Fruit fly (Drosophila melanogaster) whole organism, prepupa: ENCODE data around the gene CG44006.

Experiments used
- CG3032 ChIP-seq: fragments of 200-800 bp; optimal IDR thresholded peaks from 2 replicates; lab custom pipeline; 2019; ENCODE audit warnings: missing biosample characterization, mild to moderate bottlenecking, missing genetic modification characterization, moderate library complexity
- CG34406 ChIP-seq: fragments of 200-800 bp; sonication (Bioruptor generic); optimal IDR thresholded peaks from 3 replicates; lab custom pipeline; 2016; ENCODE audit warnings: missing biosample characterization, missing genetic modification characterization
- CG6792 ChIP-seq: fragments of 200-800 bp; sonication (Bioruptor generic); optimal IDR thresholded peaks from 3 replicates; lab custom pipeline; 2016; ENCODE audit warnings: missing biosample characterization, missing genetic modification characterization
- CG6854 ChIP-seq: fragments of 200-800 bp; sonication (Bioruptor generic); optimal IDR thresholded peaks from 2 replicates; lab custom pipeline; 2017; ENCODE audit warnings: missing biosample characterization, mild to moderate bottlenecking, missing genetic modification characterization
- Eip78C ChIP-seq: fragments of 200-800 bp; sonication (Bioruptor generic); peaks from one replicate; lab custom pipeline; 2016; ENCODE audit warnings: missing biosample characterization, missing genetic modification characterization
- Ets21C ChIP-seq: fragments of 200-800 bp; sonication (Bioruptor generic); optimal IDR thresholded peaks from 3 replicates; lab custom pipeline; 2016; ENCODE audit warnings: missing biosample characterization, missing genetic modification characterization
- Gug ChIP-seq: fragments of 200-800 bp; sonication (Bioruptor generic); IDR thresholded peaks from 2 replicates; pipeline ENCODE4 v1.3.6; 2022; ENCODE audit warnings: missing biosample characterization, missing genetic modification characterization
- Hr39 ChIP-seq: fragments of 200-800 bp; sonication (Bioruptor generic); optimal IDR thresholded peaks from 2 replicates; lab custom pipeline; 2016; ENCODE audit warnings: missing biosample characterization, missing genetic modification characterization
- Sox15 ChIP-seq: fragments of 200-800 bp; sonication (Bioruptor generic); optimal IDR thresholded peaks from 3 replicates; lab custom pipeline; 2016; ENCODE audit warnings: missing biosample characterization, missing genetic modification characterization
- cyc ChIP-seq: fragments of 200-800 bp; sonication (Bioruptor generic); optimal IDR thresholded peaks from 3 replicates; lab custom pipeline; 2016; ENCODE audit warnings: missing biosample characterization, missing genetic modification characterization
- dac ChIP-seq: fragments of 200-800 bp; sonication (Bioruptor generic); optimal IDR thresholded peaks from 2 replicates; lab custom pipeline; 2017; ENCODE audit warnings: missing biosample characterization, mild to moderate bottlenecking, missing genetic modification characterization
- fd59A ChIP-seq: fragments of 200-800 bp; sonication (Bioruptor generic); optimal IDR thresholded peaks from 2 replicates; lab custom pipeline; 2017; ENCODE audit warnings: missing biosample characterization, mild to moderate bottlenecking, missing genetic modification characterization, missing genetic modification reagents
- net ChIP-seq: fragments of 200-800 bp; sonication (Bioruptor generic); optimal IDR thresholded peaks from 3 replicates; lab custom pipeline; 2016; ENCODE audit warnings: missing biosample characterization, missing genetic modification characterization
- topi ChIP-seq: fragments of 200-800 bp; sonication (Bioruptor generic); optimal IDR thresholded peaks from 3 replicates; lab custom pipeline; 2016; ENCODE audit warnings: missing biosample characterization, missing genetic modification characterization

DNA sequence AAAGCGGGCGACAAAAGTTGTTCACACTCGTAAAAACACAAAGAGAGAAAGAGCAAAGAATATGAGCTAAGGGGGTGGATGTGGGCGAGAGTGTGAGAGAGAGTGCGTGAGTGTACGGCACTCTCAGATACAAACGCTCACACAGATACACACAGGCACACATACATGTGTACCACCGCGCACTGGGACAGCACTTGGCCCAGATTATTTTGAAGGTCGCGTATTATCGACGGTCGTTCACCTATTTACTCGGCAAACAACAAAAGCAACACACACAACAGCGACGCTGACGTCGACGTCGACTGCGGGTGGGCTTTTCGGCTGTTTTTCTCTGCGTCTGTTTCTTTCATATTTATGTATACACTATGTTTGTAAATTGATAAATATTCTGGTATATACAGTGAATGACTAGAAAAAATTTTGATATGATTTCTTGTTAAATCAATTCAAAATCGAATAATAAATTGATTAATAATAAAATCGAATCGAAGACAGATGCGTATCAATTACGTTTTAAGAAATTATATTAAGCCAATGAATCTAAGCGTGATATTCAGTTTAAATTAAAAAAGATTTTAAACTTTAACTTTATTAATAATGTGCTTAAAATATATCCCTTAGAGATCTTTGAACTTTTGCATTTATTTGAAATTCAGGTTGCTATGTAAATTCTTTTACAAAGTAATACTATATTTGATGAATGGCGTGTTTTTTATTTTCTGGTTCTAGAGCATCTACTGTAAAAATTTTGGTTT, 40.2 kb downstream of the CG44006 start:
- TF ChIP-seq CG34406 (GFP tag; lab: Kevin White, UChicago), result no peak
- TF ChIP-seq cyc (GFP tag; lab: Kevin White, UChicago), result no peak
- TF ChIP-seq net (GFP tag; lab: Kevin White, UChicago), result no peak
- no peak for TF ChIP-seq CG6854 (GFP tag; lab: Kevin White, UChicago)
- peak; percentile 73 for TF ChIP-seq Eip78C
- no peak for TF ChIP-seq CG6792
- peak; percentile 32 for TF ChIP-seq Hr39
- TF ChIP-seq Ets21C (GFP tag; lab: Kevin White, UChicago), result no peak
- no peak for TF ChIP-seq CG3032
- TF ChIP-seq fd59A, result no peak
- TF ChIP-seq topi (GFP tag; lab: Kevin White, UChicago), result no peak
- no peak for TF ChIP-seq Gug
- TF ChIP-seq Sox15 (GFP tag; lab: Kevin White, UChicago), result no peak
- TF ChIP-seq dac (GFP tag; lab: Kevin White, UChicago), result no peak
